Worm (Caenorhabditis elegans) whole organism, L4 larva: ENCODE measurements around the gene epg-7.

Experiments used
- D1046.2 ChIP-seq: fragments of 200-800 bp; sonication (Bioruptor generic); IDR thresholded peaks from 2 replicates; pipeline ENCODE4 v1.3.6; 2022; ENCODE audit warnings: missing genetic modification characterization, missing compliant biosample characterization
- F10B5.3 ChIP-seq: sonication (generic microtip); optimal IDR thresholded peaks from 2 replicates; lab custom pipeline; 2016; ENCODE audit warnings: mild to moderate bottlenecking, missing genetic modification characterization, missing compliant biosample characterization
- F44E2.7 ChIP-seq: fragments of 200-800 bp; sonication (Bioruptor generic); IDR thresholded peaks from 2 replicates; pipeline ENCODE4 v2.1.2; 2022; ENCODE audit warnings: missing genetic modification characterization, missing compliant biosample characterization
- T20F7.1 ChIP-seq: fragments of 200-800 bp; sonication (Bioruptor generic); optimal IDR thresholded peaks from 2 replicates; lab custom pipeline; 2018; ENCODE audit warnings: mild to moderate bottlenecking, missing genetic modification characterization, missing compliant biosample characterization
- Y105C5A.15 ChIP-seq: fragments of 200-800 bp; sonication (Bioruptor generic); IDR thresholded peaks from 2 replicates; pipeline ENCODE4 v1.3.6; 2022; ENCODE audit warnings: missing genetic modification characterization, missing compliant biosample characterization
- Y48G9A.11 ChIP-seq: fragments of 200-800 bp; sonication (Bioruptor generic); IDR thresholded peaks from 2 replicates; pipeline ENCODE4 v1.3.6; 2022; ENCODE audit warnings: missing genetic modification reagents, missing genetic modification characterization, missing compliant biosample characterization
- Y75B8A.6 ChIP-seq: fragments of 200-800 bp; sonication (Bioruptor generic); IDR thresholded peaks from 2 replicates; pipeline ENCODE4 v1.3.6; 2022; ENCODE audit warnings: missing genetic modification reagents, missing genetic modification characterization, missing compliant biosample characterization
- ceh-82 ChIP-seq: sonication (generic microtip); optimal IDR thresholded peaks from 2 replicates; lab custom pipeline; 2017; ENCODE audit warnings: missing biosample characterization, missing genetic modification characterization
- daf-12 ChIP-seq: fragments of 150-350 bp; optimal IDR thresholded peaks from 2 replicates; lab custom pipeline; 2014; ENCODE audit warnings: missing biosample characterization, missing genetic modification reagents, missing genetic modification characterization
- daf-16 ChIP-seq, 3 experiments: sonication (generic microtip); optimal IDR thresholded peaks; 2 replicates each; lab custom pipeline; 2016 to 2017; ENCODE audit warnings: missing genetic modification characterization in 3 of 3, missing genetic modification reagents in 3 of 3, mild to moderate bottlenecking in 2 of 3, missing compliant biosample characterization in 2 of 3, missing biosample characterization in 1 of 3, moderate library complexity in 1 of 3
- daf-19 ChIP-seq: fragments of 200-800 bp; sonication (Bioruptor generic); conservative IDR thresholded peaks from 2 replicates; pipeline ENCODE4 v1.3.6; 2022; ENCODE audit warnings: missing genetic modification characterization, missing compliant biosample characterization
- daf-8 ChIP-seq: fragments of 200-800 bp; sonication (Bioruptor generic); IDR thresholded peaks from 2 replicates; pipeline ENCODE4 v1.3.6; 2022; ENCODE audit warnings: missing genetic modification characterization, missing compliant biosample characterization
- dmd-6 ChIP-seq: fragments of 200-800 bp; sonication (Bioruptor generic); IDR thresholded peaks from 2 replicates; pipeline ENCODE4 v1.3.6; 2022; ENCODE audit warnings: missing genetic modification reagents, missing genetic modification characterization, missing compliant biosample characterization
- dpl-1 ChIP-seq: fragments of 150-350 bp; optimal IDR thresholded peaks from 2 replicates; lab custom pipeline; 2014; ENCODE audit warnings: missing biosample characterization, missing genetic modification reagents, missing genetic modification characterization
- dve-1 ChIP-seq: sonication (generic microtip); optimal IDR thresholded peaks from 2 replicates; lab custom pipeline; 2017; ENCODE audit warnings: antibody characterized with exemption, mild to moderate bottlenecking, missing genetic modification characterization, missing compliant biosample characterization; ENCODE audit not compliant: insufficient read depth
- fkh-10 ChIP-seq: fragments of 150-350 bp; optimal IDR thresholded peaks from 2 replicates; lab custom pipeline; 2014; ENCODE audit warnings: missing biosample characterization, missing genetic modification reagents, missing genetic modification characterization
- hlh-11 ChIP-seq: fragments of 200-800 bp; sonication (Bioruptor generic); optimal IDR thresholded peaks from 2 replicates; lab custom pipeline; 2018; ENCODE audit warnings: mild to moderate bottlenecking, missing genetic modification characterization, missing compliant biosample characterization
- hlh-30 ChIP-seq: sonication (generic microtip); optimal IDR thresholded peaks from 2 replicates; lab custom pipeline; 2017; ENCODE audit warnings: antibody characterized with exemption, mild to moderate bottlenecking, missing genetic modification characterization, missing compliant biosample characterization; ENCODE audit not compliant: insufficient read depth
- jun-1 ChIP-seq: fragments of 150-350 bp; optimal IDR thresholded peaks from 2 replicates; lab custom pipeline; 2014; ENCODE audit warnings: missing biosample characterization, missing genetic modification reagents, missing genetic modification characterization
- lim-7 ChIP-seq: fragments of 200-800 bp; sonication (Bioruptor generic); IDR thresholded peaks from 2 replicates; pipeline ENCODE4 v1.3.6; 2022; ENCODE audit warnings: missing genetic modification characterization, missing compliant biosample characterization
- lin-1 ChIP-seq: fragments of 200-800 bp; sonication (Bioruptor generic); IDR thresholded peaks from 2 replicates; pipeline ENCODE4 v1.3.6; 2022; ENCODE audit warnings: missing genetic modification reagents, missing genetic modification characterization, missing compliant biosample characterization
- lin-15B ChIP-seq: fragments of 150-350 bp; sonication (generic microtip); optimal IDR thresholded peaks from 3 replicates; lab custom pipeline; 2014; ENCODE audit warnings: missing biosample characterization, missing genetic modification characterization
- lin-38 ChIP-seq: fragments of 200-800 bp; sonication (Bioruptor generic); IDR thresholded peaks from 2 replicates; pipeline ENCODE4 v1.3.6; 2022; ENCODE audit warnings: missing genetic modification reagents, missing genetic modification characterization, missing compliant biosample characterization
- lsy-2 ChIP-seq, 2 experiments: fragments of 150-350 bp in 1 of 2; sonication (generic microtip) in 1 of 2; optimal IDR thresholded peaks; 2 replicates each; lab custom pipeline; 2014 to 2017; ENCODE audit warnings: missing biosample characterization in 2 of 2, missing genetic modification characterization in 2 of 2
- madf-5 ChIP-seq, 2 experiments: fragments of 200-800 bp; sonication (Bioruptor generic); IDR thresholded peaks; 2 replicates each; pipeline ENCODE4 v1.3.6; 2022; ENCODE audit warnings: missing compliant biosample characterization in 2 of 2, missing genetic modification characterization in 2 of 2
- madf-9 ChIP-seq: fragments of 200-800 bp; sonication (Bioruptor generic); conservative IDR thresholded peaks from 2 replicates; pipeline ENCODE4 v1.3.6; 2022; ENCODE audit warnings: missing genetic modification reagents, missing genetic modification characterization, missing compliant biosample characterization
- mes-2 ChIP-seq: sonication (generic microtip); optimal IDR thresholded peaks from 2 replicates; lab custom pipeline; 2016; ENCODE audit warnings: missing genotype, mild to moderate bottlenecking, missing genetic modification characterization, missing compliant biosample characterization; ENCODE audit not compliant: poor library complexity, severe bottlenecking
- nhr-10 ChIP-seq: fragments of 150-350 bp; optimal IDR thresholded peaks from 2 replicates; lab custom pipeline; 2014; ENCODE audit warnings: missing biosample characterization, missing genetic modification characterization
- nhr-11 ChIP-seq: fragments of 150-350 bp; optimal IDR thresholded peaks from 2 replicates; lab custom pipeline; 2014; ENCODE audit warnings: missing biosample characterization, missing genetic modification characterization
- nhr-111 ChIP-seq: fragments of 200-800 bp; sonication (Bioruptor generic); optimal IDR thresholded peaks from 2 replicates; lab custom pipeline; 2018; ENCODE audit warnings: mild to moderate bottlenecking, missing genetic modification characterization, missing compliant biosample characterization
- nhr-28 ChIP-seq: fragments of 150-350 bp; optimal IDR thresholded peaks from 2 replicates; lab custom pipeline; 2014; ENCODE audit warnings: missing biosample characterization, missing genetic modification characterization
- nhr-48 ChIP-seq: sonication (generic microtip); optimal IDR thresholded peaks from 2 replicates; lab custom pipeline; 2016; ENCODE audit warnings: mild to moderate bottlenecking, missing genetic modification characterization, missing compliant biosample characterization
- nhr-6 ChIP-seq: fragments of 150-350 bp; optimal IDR thresholded peaks from 2 replicates; lab custom pipeline; 2014; ENCODE audit warnings: missing biosample characterization, missing genetic modification characterization
- nhr-77 ChIP-seq: fragments of 150-350 bp; optimal IDR thresholded peaks from 2 replicates; lab custom pipeline; 2014; ENCODE audit warnings: missing biosample characterization, missing genetic modification characterization
- pha-4 ChIP-seq, 2 experiments: fragments of 150-350 bp in 1 of 2; fragments of 200-800 bp in 1 of 2; sonication (Bioruptor generic) in 1 of 2; IDR thresholded peaks in 1 of 2; optimal IDR thresholded peaks in 1 of 2; 2 replicates each; pipeline versions ENCODE4 v1.3.6 to Lab custom; 2014 to 2022; ENCODE audit warnings: missing genetic modification characterization in 2 of 2, missing genetic modification reagents in 2 of 2, missing biosample characterization in 1 of 2, missing compliant biosample characterization in 1 of 2
- pqm-1 ChIP-seq: sonication (generic microtip); optimal IDR thresholded peaks from 2 replicates; lab custom pipeline; 2017; ENCODE audit warnings: missing biosample characterization, missing genetic modification characterization
- saeg-2 ChIP-seq: fragments of 200-800 bp; sonication (Bioruptor generic); IDR thresholded peaks from 2 replicates; pipeline ENCODE4 v1.3.6; 2022; ENCODE audit warnings: missing genetic modification reagents, missing genetic modification characterization, missing compliant biosample characterization
- snpc-1.2 ChIP-seq: fragments of 200-800 bp; sonication (Bioruptor generic); IDR thresholded peaks from 2 replicates; pipeline ENCODE4 v1.3.6; 2022; ENCODE audit warnings: missing genetic modification reagents, missing genetic modification characterization, missing compliant biosample characterization
- spr-1 ChIP-seq: sonication (generic microtip); optimal IDR thresholded peaks from 2 replicates; lab custom pipeline; 2016; ENCODE audit warnings: mild to moderate bottlenecking, missing genetic modification characterization, missing compliant biosample characterization
- tag-97 ChIP-seq: fragments of 200-800 bp; sonication (Bioruptor generic); IDR thresholded peaks from 2 replicates; pipeline ENCODE4 v1.3.6; 2022; ENCODE audit warnings: missing genetic modification characterization, missing compliant biosample characterization
- tra-1 ChIP-seq: fragments of 200-800 bp; sonication (Bioruptor generic); IDR thresholded peaks from 2 replicates; pipeline ENCODE4 v1.3.6; 2022; ENCODE audit warnings: missing genetic modification reagents, missing genetic modification characterization, missing compliant biosample characterization
- unc-62 ChIP-seq, 3 experiments: fragments of 150-350 bp in 1 of 3; sonication (generic microtip); optimal IDR thresholded peaks in 2 of 3; peaks in 1 of 3; 1 replicate in 1 of 3; 2 replicates in 2 of 3; lab custom pipeline; 2014 to 2017; ENCODE audit warnings: missing biosample characterization in 3 of 3, missing genetic modification characterization in 3 of 3, missing genetic modification reagents in 3 of 3, missing genotype in 1 of 3
- zag-1 ChIP-seq: fragments of 150-350 bp; optimal IDR thresholded peaks from 2 replicates; lab custom pipeline; 2014; ENCODE audit warnings: missing biosample characterization, missing genetic modification characterization
- zfp-2 ChIP-seq: sonication (generic microtip); optimal IDR thresholded peaks from 2 replicates; lab custom pipeline; 2016; ENCODE audit warnings: mild to moderate bottlenecking, missing genetic modification characterization, missing compliant biosample characterization
- zip-11 ChIP-seq: fragments of 200-800 bp; sonication (Bioruptor generic); IDR thresholded peaks from 2 replicates; pipeline ENCODE4 v1.3.6; 2022; ENCODE audit warnings: missing genetic modification characterization, missing compliant biosample characterization
- zip-2 ChIP-seq: fragments of 150-350 bp; optimal IDR thresholded peaks from 2 replicates; lab custom pipeline; 2014; ENCODE audit warnings: missing biosample characterization, missing genetic modification characterization
- ztf-11 ChIP-seq: fragments of 150-350 bp; optimal IDR thresholded peaks from 2 replicates; lab custom pipeline; 2014; ENCODE audit warnings: missing biosample characterization, missing genetic modification characterization

epg-7 gene

ce11 chrX:7289565-7289964 lies 44.9 kb upstream of the epg-7 start:
- TF ChIP-seq snpc-1.2 (no peak), daf-19 (GFP tag; lab: Robert Waterston, UW) (0 out of 2 replicates have a peak, but pooled peaks have one; percentile 8)

ce11 chrX:7290859-7291628 lies 43.5 kb upstream of the epg-7 start:
- TF ChIP-seq ztf-11 (tag; lab: Kevin White, UChicago) (no peak), tra-1 (GFP tag; lab: Robert Waterston, UW) (0 out of 2 replicates have a peak, but pooled peaks have one; percentile 67), tag-97 (GFP tag; lab: Robert Waterston, UW) (no peak), madf-5 (GFP tag; IDR thresholded peaks at IDR 0.05; lab: Robert Waterston, UW) (no peak), lin-1 (no peak), nhr-111 (GFP tag; lab: Kevin White, UChicago) (no peak), F44E2.7 (GFP tag; lab: Robert Waterston, UW) (no peak), lin-15B (tag; lab: Kevin White, UChicago) (no peak), T20F7.1 (GFP tag; lab: Kevin White, UChicago) (peak; percentile 21), dpl-1 (no peak), F10B5.3 (no peak), nhr-48 (tag; lab: Kevin White, UChicago) (peak; percentile 59), daf-8 (no peak), zfp-2 (no peak), pha-4 (GFP tag; IDR thresholded peaks at IDR 0.05; lab: Robert Waterston, UW) (no peak), pha-4 (tag; optimal IDR thresholded peaks at IDR 0.05; lab: Kevin White, UChicago) (no peak), Y75B8A.6 (GFP tag; lab: Robert Waterston, UW) (no peak), daf-12 (tag; lab: Kevin White, UChicago) (no peak), hlh-11 (tag; lab: Kevin White, UChicago) (peak; percentile 42), zag-1 (tag; lab: Kevin White, UChicago) (no peak), lin-38 (GFP tag; lab: Robert Waterston, UW) (no peak), lsy-2 (tag; optimal IDR thresholded peaks at IDR 0.05; lab: Kevin White, UChicago) (no peak), fkh-10 (GFP tag; lab: Kevin White, UChicago) (no peak), lim-7 (GFP tag; lab: Robert Waterston, UW) (no peak), jun-1 (tag; lab: Kevin White, UChicago) (no peak), saeg-2 (GFP tag; lab: Robert Waterston, UW) (no peak), nhr-6 (no peak), nhr-11 (tag; lab: Kevin White, UChicago) (no peak), nhr-77 (tag; lab: Kevin White, UChicago) (no peak), zip-2 (no peak), nhr-28 (tag; lab: Kevin White, UChicago) (no peak), mes-2 (tag; lab: Kevin White, UChicago) (no peak), D1046.2 (GFP tag; lab: Robert Waterston, UW) (no peak), dmd-6 (GFP tag; lab: Robert Waterston, UW) (peak; percentile 89), nhr-10 (tag; lab: Kevin White, UChicago) (no peak), daf-19 (GFP tag; lab: Robert Waterston, UW) (no peak), dve-1 (tag; lab: Kevin White, UChicago) (peak; percentile 77), unc-62 (GFP tag; optimal IDR thresholded peaks at IDR 0.05 in 1 of 2; lab: Kevin White, UChicago) (peak; percentile 40 to 89), unc-62 (tag; optimal IDR thresholded peaks at IDR 0.05; lab: Kevin White, UChicago) (no peak), daf-16 (GFP tag; optimal IDR thresholded peaks at IDR 0.05; lab: Kevin White, UChicago) (peak in 1 of 2 experiments; percentile 16), daf-16 (tag; optimal IDR thresholded peaks at IDR 0.05; lab: Kevin White, UChicago) (peak; percentile 53), Y105C5A.15 (no peak), ceh-82 (tag; lab: Kevin White, UChicago) (no peak), madf-9 (GFP tag; lab: Robert Waterston, UW) (no peak), spr-1 (tag; lab: Kevin White, UChicago) (no peak), Y48G9A.11 (GFP tag; lab: Robert Waterston, UW) (no peak), hlh-30 (tag; lab: Kevin White, UChicago) (no peak), pqm-1 (tag; lab: Kevin White, UChicago) (no peak), zip-11 (GFP tag; lab: Robert Waterston, UW) (no peak)
